Fruit fly (Drosophila melanogaster) Kc167 (cell line): ENCODE results near the gene Acp29AB.

Source experiments
- Myc ChIP-seq: fragments of >200 bp; optimal IDR thresholded peaks from 2 replicates; lab custom pipeline; 2017; ENCODE audit warnings: missing external identifiers
- Sin3A ChIP-seq: fragments of >200 bp; optimal IDR thresholded peaks from 2 replicates; lab custom pipeline; 2018; ENCODE audit warnings: missing external identifiers
- h ChIP-seq: fragments of >200 bp; optimal IDR thresholded peaks from 3 replicates; lab custom pipeline; 2018; ENCODE audit warnings: missing external identifiers
- psq ChIP-seq: fragments of >200 bp; optimal IDR thresholded peaks from 2 replicates; lab custom pipeline; 2017; ENCODE audit warnings: missing external identifiers
- ttk ChIP-seq: sonication (Bioruptor generic); optimal IDR thresholded peaks from 2 replicates; lab custom pipeline; 2017; ENCODE audit warnings: missing external identifiers

- TF ChIP-seq psq (lab: Kevin White, UChicago) (no peak), ttk (lab: Kevin White, UChicago) (no peak), h (no peak), Myc (lab: Kevin White, UChicago) (no peak), Sin3A (lab: Kevin White, UChicago) (no peak)
Observed at dm6 chr2L:8402928-8403285, 9.9 kb upstream of the Acp29AB start, which contains the start of gene fy.
